Fruit fly (Drosophila melanogaster): Measurements from ENCODE around the gene CG14357.

Gene CG14357

DNA sequence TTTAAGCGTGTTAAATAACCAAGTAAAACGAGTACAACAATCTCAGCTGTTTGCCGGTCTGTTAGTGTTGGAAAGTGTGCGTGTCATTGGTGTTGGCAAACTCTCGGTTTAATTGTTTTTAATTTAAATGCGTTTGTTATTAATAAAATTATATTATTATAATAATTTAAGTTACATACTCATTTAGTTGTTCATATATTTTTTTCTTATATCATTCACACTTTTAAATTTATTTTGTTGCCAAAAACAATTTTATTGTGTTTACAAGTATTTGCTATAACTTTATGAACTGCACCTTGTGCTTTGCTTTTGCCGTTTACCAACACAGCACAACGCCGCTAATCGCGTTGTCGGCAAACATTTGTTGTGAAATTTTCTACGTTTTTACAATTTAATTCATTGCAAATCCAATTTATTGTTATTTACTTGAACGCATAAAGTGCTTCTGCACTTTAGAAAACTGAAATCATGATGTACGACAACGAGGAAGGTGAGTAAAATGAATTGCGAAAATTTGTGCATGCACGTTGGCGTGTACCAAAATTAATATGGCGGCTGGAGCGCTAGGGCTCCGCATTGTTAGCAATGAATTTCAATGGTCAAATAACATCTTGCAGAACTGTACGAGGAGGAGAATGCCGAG, 13.6 kb upstream of the CG14357 start, which contains the start of the genes 140up and Polr2B:
Gene 140up (minus strand): TSS at position 70 of the 643 bp plus-strand sequence.
Gene Polr2B (plus strand): TSS at position 313 of the 643 bp plus-strand sequence.
- TF ChIP-seq CG8319 (GFP tag; optimal IDR thresholded peaks at IDR 0.05) (peak; percentile 87), dac (GFP tag; optimal IDR thresholded peaks at IDR 0.05) (peak; percentile 63), Eip78C (GFP tag) (peak; percentile 96), Ets21C (GFP tag; optimal IDR thresholded peaks at IDR 0.05) (peak; percentile 78), pdm3 (GFP tag; optimal IDR thresholded peaks at IDR 0.05) (peak; percentile 84), CG6854 (GFP tag; optimal IDR thresholded peaks at IDR 0.05) (peak; percentile 57), CG11762 (GFP tag; optimal IDR thresholded peaks at IDR 0.05; ENCODE audit: insufficient read depth) (peak; percentile 87), salr (GFP tag; optimal IDR thresholded peaks at IDR 0.05) (peak; percentile 49 to 87), CG3919 (GFP tag; optimal IDR thresholded peaks at IDR 0.05) (peak; percentile 92), CG6792 (GFP tag; optimal IDR thresholded peaks at IDR 0.05) (peak; percentile 87), fd59A (GFP tag; optimal IDR thresholded peaks at IDR 0.05) (peak; percentile 71), ss (GFP tag; optimal IDR thresholded peaks at IDR 0.05) (peak in 1 of 2 experiments; percentile 86), CG10631 (GFP tag; optimal IDR thresholded peaks at IDR 0.05) (peak; percentile 96), CG6276 (GFP tag; optimal IDR thresholded peaks at IDR 0.05) (no peak), CG8119 (GFP tag; IDR thresholded peaks at IDR 0.05) (peak; percentile 83), acj6 (GFP tag; optimal IDR thresholded peaks at IDR 0.05) (peak; percentile 92), CG11294 (GFP tag; IDR thresholded peaks at IDR 0.05) (peak; percentile 84; the same call in 1 of the 2 replicates), CG31627 (GFP tag; optimal IDR thresholded peaks at IDR 0.05) (peak; percentile 90), Sox14 (GFP tag; optimal IDR thresholded peaks at IDR 0.05) (peak; percentile 73), Gug (GFP tag; IDR thresholded peaks at IDR 0.05) (peak; percentile 84), Eip75B (GFP tag; optimal IDR thresholded peaks at IDR 0.05) (peak; percentile 78), spab (GFP tag; optimal IDR thresholded peaks at IDR 0.05) (no peak), CG11902 (GFP tag; optimal IDR thresholded peaks at IDR 0.05) (peak; percentile 88), dsx (GFP tag; optimal IDR thresholded peaks at IDR 0.05; ENCODE audit: poor library complexity, severe bottlenecking) (peak; percentile 82), CG10669 (GFP tag; optimal IDR thresholded peaks at IDR 0.05) (peak; percentile 87), Sox15 (GFP tag; optimal IDR thresholded peaks at IDR 0.05) (peak; percentile 87), net (GFP tag; optimal IDR thresholded peaks at IDR 0.05) (peak; percentile 82), Blimp-1 (GFP tag; optimal IDR thresholded peaks at IDR 0.05) (peak; percentile 70), Ets96B (tag; optimal IDR thresholded peaks at IDR 0.05) (peak; percentile 88), CG1621 (tag; optimal IDR thresholded peaks at IDR 0.05) (peak; percentile 51), fkh (GFP tag; optimal IDR thresholded peaks at IDR 0.05) (peak; percentile 83), CG34406 (GFP tag; optimal IDR thresholded peaks at IDR 0.05) (peak; percentile 92), vri (GFP tag; optimal IDR thresholded peaks at IDR 0.05) (peak; percentile 84), esn (GFP tag; optimal IDR thresholded peaks at IDR 0.05) (peak; percentile 91), Met (GFP tag; optimal IDR thresholded peaks at IDR 0.05) (peak; percentile 86), CG32006 (GFP tag; optimal IDR thresholded peaks at IDR 0.05) (peak; percentile 92), cyc (GFP tag; optimal IDR thresholded peaks at IDR 0.05) (peak; percentile 89), Hr38 (GFP tag; optimal IDR thresholded peaks at IDR 0.05) (no peak), eg (GFP tag; IDR thresholded peaks at IDR 0.05) (peak; percentile 87), CG9139 (GFP tag; optimal IDR thresholded peaks at IDR 0.05) (no peak), CG8632 (GFP tag; optimal IDR thresholded peaks at IDR 0.05) (peak; percentile 92), CG4318 (GFP tag; optimal IDR thresholded peaks at IDR 0.05) (peak; percentile 80), lz (GFP tag; optimal IDR thresholded peaks at IDR 0.05) (peak; percentile 87), CG6163 (GFP tag; IDR thresholded peaks at IDR 0.05) (peak; percentile 87), svp (GFP tag) (peak; percentile 88), CG6808 (GFP tag; optimal IDR thresholded peaks at IDR 0.05) (no peak), OdsH (GFP tag; optimal IDR thresholded peaks at IDR 0.05) (peak; percentile 93), fd85E (GFP tag; optimal IDR thresholded peaks at IDR 0.05) (peak; percentile 59), Lpt (GFP tag; optimal IDR thresholded peaks at IDR 0.05) (peak; percentile 73), Smox (GFP tag; optimal IDR thresholded peaks at IDR 0.05) (peak; percentile 79), Sox102F (GFP tag; optimal IDR thresholded peaks at IDR 0.05) (peak; percentile 79)

Data from whole organism, prepupa.